Fruit fly (Drosophila melanogaster) whole organism, embryonic: Measurements from ENCODE around the gene Crg-1.

Source experiments
- B-H2 ChIP-seq: fragments of 200-800 bp; sonication (Bioruptor generic); optimal IDR thresholded peaks from 2 replicates; lab custom pipeline; 2018; ENCODE audit warnings: missing biosample characterization, mild to moderate bottlenecking, missing genetic modification characterization
- CG10366 ChIP-seq: fragments of 200-800 bp; sonication (Bioruptor generic); IDR thresholded peaks from 2 replicates; pipeline ENCODE4 v1.3.6; 2022; ENCODE audit warnings: missing biosample characterization, missing genetic modification characterization
- CG10431 ChIP-seq: fragments of 200-800 bp; sonication (Bioruptor generic); optimal IDR thresholded peaks from 3 replicates; lab custom pipeline; 2018; ENCODE audit warnings: missing biosample characterization, mild to moderate bottlenecking, missing genetic modification characterization
- CG12299 ChIP-seq: fragments of 200-800 bp; sonication (Bioruptor generic); optimal IDR thresholded peaks from 2 replicates; lab custom pipeline; 2018; ENCODE audit warnings: missing biosample characterization, mild to moderate bottlenecking, missing genetic modification characterization
- CG12391 ChIP-seq: fragments of 200-800 bp; sonication (Bioruptor generic); optimal IDR thresholded peaks from 3 replicates; lab custom pipeline; 2018; ENCODE audit warnings: missing biosample characterization, mild to moderate bottlenecking, missing genetic modification characterization, moderate library complexity
- CG12659 ChIP-seq: fragments of 200-800 bp; sonication (Bioruptor generic); optimal IDR thresholded peaks from 3 replicates; lab custom pipeline; 2017; ENCODE audit warnings: mild to moderate bottlenecking, missing biosample characterization, missing genetic modification reagents, missing genetic modification characterization
- CG17802 ChIP-seq: fragments of 200-800 bp; sonication (Bioruptor generic); optimal IDR thresholded peaks from 2 replicates; lab custom pipeline; 2018; ENCODE audit warnings: missing biosample characterization, mild to moderate bottlenecking, missing genetic modification characterization, moderate library complexity
- CG1792 ChIP-seq: fragments of 200-800 bp; sonication (Bioruptor generic); optimal IDR thresholded peaks from 2 replicates; lab custom pipeline; 2016; ENCODE audit warnings: missing biosample characterization, missing genetic modification characterization
- CG18011 ChIP-seq: fragments of 200-800 bp; sonication (Bioruptor generic); optimal IDR thresholded peaks from 2 replicates; lab custom pipeline; 2017; ENCODE audit warnings: missing biosample characterization, missing genetic modification characterization, mild to moderate bottlenecking, moderate library complexity, missing genotype
- CG3163 ChIP-seq: fragments of 200-800 bp; sonication (Bioruptor generic); optimal IDR thresholded peaks from 3 replicates; lab custom pipeline; 2016; ENCODE audit warnings: missing biosample characterization, missing genetic modification characterization
- CG6175 ChIP-seq: fragments of 200-800 bp; sonication (Bioruptor generic); IDR thresholded peaks from 3 replicates; pipeline ENCODE4 v1.3.6; 2022; ENCODE audit warnings: missing biosample characterization, missing genetic modification characterization
- CG6254 ChIP-seq: fragments of 200-800 bp; sonication (Bioruptor generic); optimal IDR thresholded peaks from 3 replicates; lab custom pipeline; 2017; ENCODE audit warnings: mild to moderate bottlenecking, missing biosample characterization, missing genetic modification reagents, missing genetic modification characterization
- CG6654 ChIP-seq: fragments of 200-800 bp; sonication (Bioruptor generic); optimal IDR thresholded peaks from 2 replicates; lab custom pipeline; 2017; ENCODE audit warnings: missing biosample characterization, mild to moderate bottlenecking, missing genetic modification characterization
- CG8478 ChIP-seq: fragments of >200 bp; optimal IDR thresholded peaks from 2 replicates; lab custom pipeline; 2018
- CHES-1-like ChIP-seq: fragments of 200-800 bp; sonication (Bioruptor generic); optimal IDR thresholded peaks from 2 replicates; lab custom pipeline; 2016; ENCODE audit warnings: missing biosample characterization, missing genetic modification characterization
- CrebB ChIP-seq: fragments of 200-800 bp; sonication (Bioruptor generic); optimal IDR thresholded peaks from 3 replicates; lab custom pipeline; 2018; ENCODE audit warnings: missing biosample characterization, mild to moderate bottlenecking, missing genetic modification characterization
- E2f1 ChIP-seq: fragments of 200-800 bp; sonication (Bioruptor generic); IDR thresholded peaks from 2 replicates; pipeline ENCODE4 v1.3.6; 2022; ENCODE audit warnings: missing biosample characterization, missing genetic modification characterization
- Fer2 ChIP-seq: fragments of 200-800 bp; sonication (Bioruptor generic); optimal IDR thresholded peaks from 2 replicates; lab custom pipeline; 2018; ENCODE audit warnings: missing biosample characterization, mild to moderate bottlenecking, missing genetic modification characterization, moderate library complexity
- H15 ChIP-seq: fragments of 200-800 bp; sonication (Bioruptor generic); IDR thresholded peaks from 3 replicates; pipeline ENCODE4 v1.3.6; 2022; ENCODE audit warnings: missing biosample characterization, missing genetic modification characterization
- Hey ChIP-seq: fragments of 200-800 bp; sonication (Bioruptor generic); optimal IDR thresholded peaks from 3 replicates; lab custom pipeline; 2018; ENCODE audit warnings: missing biosample characterization, mild to moderate bottlenecking, missing genetic modification characterization
- Hr51 ChIP-seq, 2 experiments: fragments of 200-800 bp; sonication (Bioruptor generic); optimal IDR thresholded peaks; 2 replicates in 1 of 2; 3 replicates in 1 of 2; lab custom pipeline; 2016 to 2018; ENCODE audit warnings: missing biosample characterization in 2 of 2, missing genetic modification characterization in 2 of 2, mild to moderate bottlenecking in 1 of 2, moderate library complexity in 1 of 2
- Mrtf ChIP-seq: fragments of 200-800 bp; sonication (Bioruptor generic); IDR thresholded peaks from 3 replicates; pipeline ENCODE4 v1.3.6; 2022; ENCODE audit warnings: missing biosample characterization, missing genetic modification characterization
- NC2β ChIP-seq: fragments of 200-800 bp; sonication (Bioruptor generic); optimal IDR thresholded peaks from 2 replicates; lab custom pipeline; 2016; ENCODE audit warnings: missing biosample characterization, missing genetic modification characterization
- Rfx ChIP-seq: fragments of 200-800 bp; sonication (Bioruptor generic); IDR thresholded peaks from 2 replicates; pipeline ENCODE4 v1.3.6; 2022; ENCODE audit warnings: missing biosample characterization, missing genetic modification characterization
- Scr ChIP-seq: fragments of 200-800 bp; sonication (Bioruptor generic); IDR thresholded peaks from 2 replicates; pipeline ENCODE4 v1.3.6; 2022; ENCODE audit warnings: missing biosample characterization, missing genetic modification characterization; ENCODE audit not compliant: partially characterized antibody
- Sox100B ChIP-seq: fragments of 200-800 bp; sonication (Bioruptor generic); optimal IDR thresholded peaks from 3 replicates; lab custom pipeline; 2018; ENCODE audit warnings: missing biosample characterization, mild to moderate bottlenecking, missing genetic modification characterization
- Spps ChIP-seq: fragments of 200-800 bp; sonication (Bioruptor generic); optimal IDR thresholded peaks from 2 replicates; lab custom pipeline; 2018; ENCODE audit warnings: missing biosample characterization, mild to moderate bottlenecking, missing genetic modification characterization
- Stat92E ChIP-seq, 3 experiments: fragments of >200 bp in 2 of 3; fragments of 200-800 bp in 1 of 3; sonication (Bioruptor generic) in 1 of 3; optimal IDR thresholded peaks; 2 replicates each; lab custom pipeline; 2017 to 2019; ENCODE audit warnings: missing biosample characterization in 3 of 3, missing genetic modification characterization in 3 of 3, mild to moderate bottlenecking in 1 of 3, moderate library complexity in 1 of 3
- aop ChIP-seq: fragments of 200-800 bp; sonication (Bioruptor generic); IDR thresholded peaks from 2 replicates; pipeline ENCODE4 v1.3.6; 2022; ENCODE audit warnings: missing biosample characterization, missing genetic modification characterization
- ash1 ChIP-seq: fragments of 200-800 bp; sonication (Bioruptor generic); optimal IDR thresholded peaks from 2 replicates; lab custom pipeline; 2018; ENCODE audit warnings: missing biosample characterization, mild to moderate bottlenecking, missing genetic modification characterization
- btn ChIP-seq: fragments of 200-800 bp; sonication (Bioruptor generic); optimal IDR thresholded peaks from 2 replicates; lab custom pipeline; 2016; ENCODE audit warnings: missing biosample characterization, missing genetic modification characterization
- cg ChIP-seq: fragments of 200-800 bp; sonication (Bioruptor generic); optimal IDR thresholded peaks from 3 replicates; lab custom pipeline; 2019; ENCODE audit warnings: missing biosample characterization, mild to moderate bottlenecking, missing genetic modification characterization, moderate library complexity
- dimm ChIP-seq: fragments of 200-800 bp; sonication (Bioruptor generic); IDR thresholded peaks from 2 replicates; pipeline ENCODE4 v1.3.6; 2022; ENCODE audit warnings: missing biosample characterization, missing genetic modification characterization
- emc ChIP-seq: fragments of 200-800 bp; sonication (Bioruptor generic); optimal IDR thresholded peaks from 2 replicates; lab custom pipeline; 2016; ENCODE audit warnings: missing biosample characterization, missing genetic modification characterization
- gce ChIP-seq: fragments of 200-800 bp; sonication (Bioruptor generic); IDR thresholded peaks from 3 replicates; pipeline ENCODE4 v1.3.6; 2022; ENCODE audit warnings: missing biosample characterization, missing genetic modification characterization
- gsb-n ChIP-seq: fragments of 200-800 bp; sonication (Bioruptor generic); optimal IDR thresholded peaks from 3 replicates; lab custom pipeline; 2018; ENCODE audit warnings: missing biosample characterization, mild to moderate bottlenecking, missing genetic modification characterization
- hkb ChIP-seq, 2 experiments: fragments of 200-800 bp in 1 of 2; fragments of >200 bp in 1 of 2; sonication (Bioruptor generic) in 1 of 2; IDR thresholded peaks in 1 of 2; optimal IDR thresholded peaks in 1 of 2; 2 replicates each; pipeline versions ENCODE4 v1.3.6 to Lab custom; 2017 to 2022; ENCODE audit warnings: missing biosample characterization in 1 of 2, missing genetic modification characterization in 1 of 2
- inv ChIP-seq: fragments of 200-800 bp; sonication (Bioruptor generic); IDR thresholded peaks from 2 replicates; pipeline ENCODE4 v1.3.6; 2022; ENCODE audit warnings: missing biosample characterization, missing genetic modification characterization; ENCODE audit not compliant: partially characterized antibody
- klu ChIP-seq: fragments of 200-800 bp; sonication (Bioruptor generic); IDR thresholded peaks from 2 replicates; pipeline ENCODE4 v1.3.6; 2022; ENCODE audit warnings: missing biosample characterization, missing genetic modification characterization
- peb ChIP-seq: fragments of 200-800 bp; sonication (Bioruptor generic); IDR thresholded peaks from 2 replicates; pipeline ENCODE4 v1.3.6; 2022; ENCODE audit warnings: missing biosample characterization, missing genetic modification characterization
- pnt ChIP-seq: fragments of 200-800 bp; sonication (Bioruptor generic); optimal IDR thresholded peaks from 3 replicates; lab custom pipeline; 2016; ENCODE audit warnings: missing biosample characterization, missing genetic modification characterization
- pum ChIP-seq: fragments of 200-800 bp; sonication (Bioruptor generic); optimal IDR thresholded peaks from 2 replicates; lab custom pipeline; 2016; ENCODE audit warnings: missing biosample characterization, missing genetic modification characterization
- rib ChIP-seq: fragments of 200-800 bp; sonication (Bioruptor generic); IDR thresholded peaks from 2 replicates; pipeline ENCODE4 v1.3.6; 2022; ENCODE audit warnings: missing biosample characterization, missing genetic modification characterization
- row ChIP-seq: fragments of 200-800 bp; sonication (Bioruptor generic); IDR thresholded peaks from 3 replicates; pipeline ENCODE4 v1.3.6; 2022; ENCODE audit warnings: missing biosample characterization, missing genetic modification characterization
- sens ChIP-seq: fragments of 200-800 bp; sonication (Bioruptor generic); peaks from one replicate; lab custom pipeline; 2016; ENCODE audit warnings: missing biosample characterization, missing genetic modification characterization
- seq ChIP-seq: fragments of 200-800 bp; sonication (Bioruptor generic); IDR thresholded peaks from 2 replicates; pipeline ENCODE4 v1.3.6; 2022; ENCODE audit warnings: missing biosample characterization, missing genetic modification characterization
- tna ChIP-seq: fragments of 200-800 bp; sonication (Bioruptor generic); IDR thresholded peaks from 2 replicates; pipeline ENCODE4 v1.3.6; 2022; ENCODE audit warnings: missing biosample characterization, missing genetic modification characterization; ENCODE audit not compliant: partially characterized antibody
- vvl ChIP-seq: fragments of 200-800 bp; sonication (Bioruptor generic); IDR thresholded peaks from 2 replicates; pipeline ENCODE4 v1.3.6; 2022; ENCODE audit warnings: missing biosample characterization, missing genetic modification characterization
- yki ChIP-seq: fragments of >200 bp; optimal IDR thresholded peaks from 3 replicates; lab custom pipeline; 2018

Gene Crg-1

dm6 chrX:3748248-3748647 lies 44.8 kb upstream of the Crg-1 start (continued):
- TF ChIP-seq NC2β, result no peak
- TF ChIP-seq btn, result no peak
- TF ChIP-seq rib (GFP tag; lab: Robert Waterston, UW), result no peak
- peak; percentile 2 for TF ChIP-seq gsb-n (tag; lab: Kevin White, UChicago)
- no peak for TF ChIP-seq aop (GFP tag; lab: Robert Waterston, UW)
- no peak for TF ChIP-seq pnt
- TF ChIP-seq H15 (GFP tag; lab: Robert Waterston, UW), result no peak
- peak; percentile 54 for TF ChIP-seq Fer2 (tag; lab: Kevin White, UChicago)
- TF ChIP-seq CG10366, result peak; percentile 51
- 0 out of 2 replicates have a peak, but pooled peaks have one; percentile 3 for TF ChIP-seq dimm (GFP tag; lab: Robert Waterston, UW)
- TF ChIP-seq CG1792 (GFP tag; lab: Kevin White, UChicago), result no peak
- TF ChIP-seq inv (GFP tag; lab: Robert Waterston, UW), result no peak
- TF ChIP-seq Mrtf (GFP tag; lab: Robert Waterston, UW), result peak; percentile 41; the same call in 1 of the 3 replicates
- no peak for TF ChIP-seq hkb (optimal IDR thresholded peaks at IDR 0.05; lab: Kevin White, UChicago)
- peak; percentile 81 for TF ChIP-seq hkb (GFP tag; IDR thresholded peaks at IDR 0.05; lab: Robert Waterston, UW)
- peak; percentile 27; the same call in 1 of the 2 replicates for TF ChIP-seq klu (GFP tag; lab: Robert Waterston, UW)
- no peak for TF ChIP-seq CG6175 (GFP tag; lab: Robert Waterston, UW)
- no peak for TF ChIP-seq Stat92E (GFP tag; optimal IDR thresholded peaks at IDR 0.05; lab: Kevin White, UChicago)
- peak; percentile 47; the same call in 1 of the 2 replicates for TF ChIP-seq E2f1 (GFP tag; lab: Robert Waterston, UW)
- no peak for TF ChIP-seq CG6254 (GFP tag; lab: Kevin White, UChicago)
- TF ChIP-seq CG12659 (GFP tag; lab: Kevin White, UChicago), result peak; percentile 74
- TF ChIP-seq CrebB (tag; lab: Kevin White, UChicago), result no peak
- peak; percentile 37 for TF ChIP-seq CG12299 (tag; lab: Kevin White, UChicago)
- no peak for TF ChIP-seq emc (GFP tag; lab: Kevin White, UChicago)
- TF ChIP-seq CG17802 (tag; lab: Kevin White, UChicago), result no peak
- no peak for TF ChIP-seq pum (GFP tag; lab: Kevin White, UChicago)
- no peak for TF ChIP-seq CHES-1-like (GFP tag; lab: Kevin White, UChicago)
- peak; percentile 44; the same call in 1 of the 3 replicates for TF ChIP-seq gce
- no peak for TF ChIP-seq Scr (GFP tag; lab: Robert Waterston, UW)
- no peak for TF ChIP-seq CG8478 (lab: Kevin White, UChicago)
- TF ChIP-seq Hey (tag; lab: Kevin White, UChicago), result no peak
- peak; percentile 29 for TF ChIP-seq CG18011 (GFP tag; lab: Kevin White, UChicago)
- peak; percentile 4 for TF ChIP-seq Spps (tag; lab: Kevin White, UChicago)

DNA sequence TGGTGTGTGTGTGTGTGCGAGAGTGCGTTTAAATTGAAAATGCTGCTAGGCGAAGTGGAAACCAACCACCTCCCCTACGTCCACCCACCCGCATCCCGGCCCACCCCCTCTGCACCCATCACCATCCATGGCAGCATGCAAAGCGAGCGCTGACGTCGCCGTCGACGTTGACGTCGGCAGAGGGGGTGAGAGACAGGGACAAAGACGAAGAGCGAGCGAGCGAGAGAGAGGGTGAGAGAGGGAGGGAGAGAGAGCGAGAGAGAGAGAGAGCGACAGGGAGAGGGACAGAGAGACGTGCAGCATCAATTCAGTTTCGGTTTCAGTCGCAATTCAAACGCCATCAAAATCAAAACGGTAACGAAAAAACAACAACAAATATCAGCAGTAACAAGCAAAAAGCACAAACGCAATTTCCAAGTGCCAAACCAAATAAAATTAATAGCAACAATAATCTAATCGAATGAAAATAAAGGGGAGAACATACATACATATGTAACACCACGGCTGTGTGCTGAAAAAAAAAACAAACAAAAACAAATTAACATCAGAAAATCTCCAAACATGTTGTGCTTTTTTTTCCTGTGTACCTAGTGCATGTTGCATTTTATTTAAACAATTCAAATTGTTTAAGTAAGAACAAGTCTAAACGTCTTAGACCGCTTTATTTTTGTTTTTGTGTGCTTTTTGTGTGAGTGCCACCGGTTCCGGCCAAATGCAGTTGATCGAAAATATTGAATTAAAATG lies 44.1 kb upstream of the Crg-1 start:
- TF ChIP-seq seq (GFP tag; lab: Robert Waterston, UW) (peak; percentile 18; the same call in 1 of the 2 replicates), Rfx (peak; percentile 35; the same call in 1 of the 2 replicates), CG3163 (peak; percentile 8), peb (GFP tag; lab: Robert Waterston, UW) (no peak), Sox100B (no peak), B-H2 (GFP tag; lab: Kevin White, UChicago) (no peak), tna (GFP tag; lab: Robert Waterston, UW) (0 out of 2 replicates have a peak, but pooled peaks have one; percentile 29), yki (lab: Kevin White, UChicago) (peak; percentile 81), Scr (GFP tag; lab: Robert Waterston, UW) (peak; percentile 35; the same call in 1 of the 2 replicates), hkb (optimal IDR thresholded peaks at IDR 0.05; lab: Kevin White, UChicago) (no peak), hkb (GFP tag; IDR thresholded peaks at IDR 0.05; lab: Robert Waterston, UW) (no peak), sens (GFP tag; lab: Kevin White, UChicago) (peak; percentile 65), Hr51 (GFP tag; optimal IDR thresholded peaks at IDR 0.05; lab: Kevin White, UChicago) (no peak), row (GFP tag; lab: Robert Waterston, UW) (no peak; the same call in 2 of the 3 replicates), CG6654 (no peak), cg (GFP tag; lab: Kevin White, UChicago) (peak; percentile 84), vvl (GFP tag; lab: Robert Waterston, UW) (peak; percentile 34; the same call in 1 of the 2 replicates), ash1 (GFP tag; lab: Kevin White, UChicago) (peak; percentile 57), CG12391 (tag; lab: Kevin White, UChicago) (no peak), CG10431 (no peak)
